Worm (Caenorhabditis elegans): ENCODE data around the gene prde-1.

prde-1 gene

ce11 chrV:15497731-15498130 lies 40.3 kb upstream of the prde-1 start:
- TF ChIP-seq dmd-6 (GFP tag; IDR thresholded peaks at IDR 0.05) (no peak; the same call in 1 of the 2 replicates), spr-3 (GFP tag; optimal IDR thresholded peaks at IDR 0.05) (no peak), hlh-30 (tag; optimal IDR thresholded peaks at IDR 0.05; ENCODE audit: insufficient read depth) (no peak), mes-2 (tag; optimal IDR thresholded peaks at IDR 0.05; ENCODE audit: poor library complexity, severe bottlenecking) (peak; percentile 42), zfp-3 (GFP tag; conservative IDR thresholded peaks at IDR 0.05) (no peak), nhr-48 (tag; optimal IDR thresholded peaks at IDR 0.05) (peak; percentile 71), pha-4 (GFP tag; IDR thresholded peaks at IDR 0.05) (no peak), pha-4 (tag; optimal IDR thresholded peaks at IDR 0.05) (peak; percentile 96), tra-1 (GFP tag; IDR thresholded peaks at IDR 0.05) (no peak), nhr-28 (tag; optimal IDR thresholded peaks at IDR 0.05) (peak; percentile 82), nhr-6 (tag; optimal IDR thresholded peaks at IDR 0.05) (peak; percentile 89), nhr-41 (GFP tag; IDR thresholded peaks at IDR 0.05) (peak; percentile 95), ceh-28 (tag; optimal IDR thresholded peaks at IDR 0.05) (peak; percentile 17), snpc-1.2 (GFP tag; IDR thresholded peaks at IDR 0.05) (no peak), fos-1 (tag; optimal IDR thresholded peaks at IDR 0.05) (peak; percentile 56), mxl-3 (GFP tag; optimal IDR thresholded peaks at IDR 0.05) (peak; percentile 49), ZK337.2 (GFP tag; IDR thresholded peaks at IDR 0.05) (no peak), ceh-20 (GFP tag; IDR thresholded peaks at IDR 0.05) (no peak), nhr-77 (tag; optimal IDR thresholded peaks at IDR 0.05) (no peak), R02D3.7 (tag; optimal IDR thresholded peaks at IDR 0.05) (no peak), daf-16 (GFP tag; optimal IDR thresholded peaks at IDR 0.05) (peak in 1 of 2 experiments; percentile 75), daf-16 (tag; optimal IDR thresholded peaks at IDR 0.05) (peak; percentile 98), ceh-62 (tag; optimal IDR thresholded peaks at IDR 0.05) (no peak), gei-8 (GFP tag; optimal IDR thresholded peaks at IDR 0.05) (no peak), F26F4.8 (GFP tag; conservative IDR thresholded peaks at IDR 0.05) (no peak), attf-4 (tag; optimal IDR thresholded peaks at IDR 0.05) (no peak), rbr-2 (tag; optimal IDR thresholded peaks at IDR 0.05) (peak; percentile 7), T20F7.1 (GFP tag; optimal IDR thresholded peaks at IDR 0.05) (no peak), duxl-1 (tag; optimal IDR thresholded peaks at IDR 0.05; ENCODE audit: poor library complexity) (no peak), madf-9 (GFP tag; conservative IDR thresholded peaks at IDR 0.05) (no peak), dpl-1 (GFP tag; optimal IDR thresholded peaks at IDR 0.05) (peak; percentile 37), aha-1 (tag) (no peak), F49E8.2 (tag; optimal IDR thresholded peaks at IDR 0.05; ENCODE audit: borderline replicate concordance) (no peak), php-3 (GFP tag; IDR thresholded peaks at IDR 0.05) (peak; percentile 75; the same call in 1 of the 2 replicates), lsy-2 (tag; optimal IDR thresholded peaks at IDR 0.05) (no peak), dve-1 (tag; optimal IDR thresholded peaks at IDR 0.05; ENCODE audit: insufficient read depth) (peak; percentile 90), dmd-8 (GFP tag; IDR thresholded peaks at IDR 0.05) (peak; percentile 59; the same call in 1 of the 2 replicates), Y105C5A.15 (GFP tag; IDR thresholded peaks at IDR 0.05) (no peak), mdl-1 (tag; optimal IDR thresholded peaks at IDR 0.05) (no peak), pqm-1 (tag; optimal IDR thresholded peaks at IDR 0.05) (peak; percentile 59), lin-38 (GFP tag; IDR thresholded peaks at IDR 0.05) (no peak), T26A8.4 (GFP tag; IDR thresholded peaks at IDR 0.05) (peak; percentile 57), D1046.2 (GFP tag; IDR thresholded peaks at IDR 0.05) (0 out of 2 replicates have a peak, but pooled peaks have one; percentile 36), saeg-2 (GFP tag; IDR thresholded peaks at IDR 0.05) (no peak), dmd-9 (GFP tag; IDR thresholded peaks at IDR 0.05) (no peak), daf-8 (GFP tag; IDR thresholded peaks at IDR 0.05) (no peak), ces-1 (GFP tag; optimal IDR thresholded peaks at IDR 0.05) (no peak), jun-1 (tag; optimal IDR thresholded peaks at IDR 0.05) (peak; percentile 56), zag-1 (tag; optimal IDR thresholded peaks at IDR 0.05) (no peak), arid-1 (GFP tag; conservative IDR thresholded peaks at IDR 0.05) (no peak), sdz-12 (GFP tag; optimal IDR thresholded peaks at IDR 0.05) (no peak), hlh-11 (tag; optimal IDR thresholded peaks at IDR 0.05) (peak; percentile 93)
